Worm (Caenorhabditis elegans): ENCODE results near the gene F45F2.11.
A peak's percentile ranks its signal among the peaks of the same experiment; 100 is the strongest.

DNA sequence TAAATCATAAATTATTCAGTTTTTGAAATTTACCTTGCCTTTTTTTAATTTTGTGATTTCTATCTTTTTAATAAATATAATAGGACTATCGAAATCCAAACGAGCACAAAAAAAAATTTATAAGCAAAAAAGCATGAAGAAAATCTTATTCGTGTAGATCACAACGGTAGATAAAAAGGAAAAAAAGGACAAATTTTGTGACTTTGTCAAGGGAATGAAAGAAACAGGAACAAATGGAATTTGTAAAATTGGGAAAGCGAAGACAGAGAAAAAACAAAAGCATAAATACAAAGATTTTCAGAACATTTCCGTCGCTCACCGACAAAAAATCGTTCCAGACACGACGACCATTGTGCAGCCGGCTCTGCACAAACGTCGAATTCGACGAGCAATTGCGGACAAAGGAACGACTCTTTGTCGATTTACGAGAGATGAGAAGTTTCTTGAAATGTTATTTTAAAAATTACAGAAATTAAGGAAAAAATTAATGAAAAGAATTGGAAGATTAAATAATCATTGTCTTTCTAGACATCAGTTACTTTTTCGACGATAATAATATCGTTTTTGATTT, 1.8 kb downstream of the F45F2.11 start, which contains the start of gene F45F2.10:
- TF ChIP-seq ZK546.5 (tag; optimal IDR thresholded peaks at IDR 0.05) (no peak), unc-39 (tag; optimal IDR thresholded peaks at IDR 0.05) (no peak), nhr-129 (tag; optimal IDR thresholded peaks at IDR 0.05) (peak; percentile 1), gmeb-1 (tag; optimal IDR thresholded peaks at IDR 0.05) (no peak)
